Worm (Caenorhabditis elegans) whole organism, mixed stage, embryonic: ENCODE data around the gene rmif-2.

Experiments
- lin-13 ChIP-seq: fragments of 150-350 bp; optimal IDR thresholded peaks from 2 replicates; lab custom pipeline; 2014; ENCODE audit warnings: missing biosample characterization, missing genetic modification characterization
- lsy-2 ChIP-seq: fragments of 150-350 bp; optimal IDR thresholded peaks from 2 replicates; lab custom pipeline; 2014; ENCODE audit warnings: missing biosample characterization, missing genetic modification characterization
- mab-5 ChIP-seq: fragments of 150-350 bp; optimal IDR thresholded peaks from 2 replicates; lab custom pipeline; 2014; ENCODE audit warnings: missing biosample characterization, missing genetic modification characterization
- nhr-237 ChIP-seq: fragments of 150-350 bp; optimal IDR thresholded peaks from 2 replicates; lab custom pipeline; 2014; ENCODE audit warnings: missing biosample characterization, missing genetic modification characterization
- nhr-28 ChIP-seq: fragments of 150-350 bp; optimal IDR thresholded peaks from 2 replicates; lab custom pipeline; 2014; ENCODE audit warnings: missing biosample characterization, missing genetic modification characterization
- pha-4 ChIP-seq: fragments of 150-350 bp; optimal IDR thresholded peaks from 2 replicates; lab custom pipeline; 2018; ENCODE audit warnings: missing biosample characterization, missing genetic modification reagents, missing genetic modification characterization
- snpc-4 ChIP-seq: fragments of 150-350 bp; optimal IDR thresholded peaks from 2 replicates; lab custom pipeline; 2014; ENCODE audit warnings: missing biosample characterization, missing genetic modification characterization
- unc-62 ChIP-seq: fragments of 150-350 bp; optimal IDR thresholded peaks from 2 replicates; lab custom pipeline; 2014; ENCODE audit warnings: missing biosample characterization, missing genetic modification reagents, missing genetic modification characterization

- no peak for TF ChIP-seq nhr-28 (tag; lab: Kevin White, UChicago)
- TF ChIP-seq mab-5 (tag; lab: Kevin White, UChicago): no peak
- TF ChIP-seq lsy-2 (tag; lab: Kevin White, UChicago): no peak
- TF ChIP-seq lin-13: no peak
- no peak for TF ChIP-seq unc-62 (GFP tag; lab: Kevin White, UChicago)
- TF ChIP-seq pha-4 (tag; lab: Kevin White, UChicago): no peak
- TF ChIP-seq snpc-4 (tag; lab: Kevin White, UChicago): no peak
- TF ChIP-seq nhr-237 (tag; lab: Kevin White, UChicago): no peak
Observed at ce11 chrIV:1235785-1236184, 53.4 kb downstream of the rmif-2 start.
